Worm (Caenorhabditis elegans): ENCODE measurements around the gene bar-1.

- TF ChIP-seq zag-1 (tag; optimal IDR thresholded peaks at IDR 0.05): no peak
- TF ChIP-seq R02D3.7 (tag; optimal IDR thresholded peaks at IDR 0.05): no peak
Observed at ce11 chrX:7157483-7157882, 12.9 kb downstream of the bar-1 start.

All from whole organism, L3 larva.